Worm (Caenorhabditis elegans) whole organism, L4/young adult: ENCODE data around the gene C49G7.10.
A peak's percentile ranks its signal among the peaks of the same experiment; 100 is the strongest.

Experiments
- W03F9.2 ChIP-seq: fragments of 150-350 bp; optimal IDR thresholded peaks from 2 replicates; lab custom pipeline; 2014; ENCODE audit warnings: missing biosample characterization, missing genetic modification characterization
- dao-5 ChIP-seq: sonication (generic microtip); optimal IDR thresholded peaks from 2 replicates; lab custom pipeline; 2016; ENCODE audit warnings: missing genotype, missing genetic modification characterization, moderate library complexity, missing compliant biosample characterization
- him-1 ChIP-seq: sonication (generic microtip); optimal IDR thresholded peaks from 2 replicates; lab custom pipeline; 2016; ENCODE audit warnings: missing genotype, missing genetic modification reagents, missing genetic modification characterization, missing compliant biosample characterization

The C49G7.10 gene

ce11 chrV:4041853-4042424 lies at the start of gene C49G7.10, which contains the start of gene irg-2:
TSS of gene C49G7.10 (minus strand) at chrV:4042021.
TSS of gene irg-2 (plus strand) at chrV:4042181.
- no peak for TF ChIP-seq him-1 (tag; lab: Kevin White, UChicago)
- peak; percentile 18 for TF ChIP-seq W03F9.2 (tag; lab: Kevin White, UChicago)

ce11 chrV:4082952-4083351 lies 41.1 kb upstream of the C49G7.10 start, which contains the start of gene F38H12.5:
TSS of gene F38H12.5 (minus strand) at chrV:4083052.
- TF ChIP-seq him-1 (tag; lab: Kevin White, UChicago) (no peak), W03F9.2 (tag; lab: Kevin White, UChicago) (no peak), dao-5 (tag; lab: Kevin White, UChicago) (no peak)

ce11 chrV:4081283-4081682 lies 39.5 kb upstream of the C49G7.10 start, which contains the start of gene srh-211:
TSS of gene srh-211 (minus strand) at chrV:4081383.
- no peak for TF ChIP-seq dao-5 (tag; lab: Kevin White, UChicago)
- TF ChIP-seq W03F9.2 (tag; lab: Kevin White, UChicago), result no peak
- TF ChIP-seq him-1 (tag; lab: Kevin White, UChicago), result no peak

- TF ChIP-seq W03F9.2 (tag; lab: Kevin White, UChicago), result no peak
- no peak for TF ChIP-seq dao-5 (tag; lab: Kevin White, UChicago)
- TF ChIP-seq him-1 (tag; lab: Kevin White, UChicago), result no peak
Observed at ce11 chrV:4080546-4080945, 38.7 kb upstream of the C49G7.10 start.

- no peak for TF ChIP-seq dao-5 (tag; lab: Kevin White, UChicago)
- no peak for TF ChIP-seq him-1 (tag; lab: Kevin White, UChicago)
- no peak for TF ChIP-seq W03F9.2 (tag; lab: Kevin White, UChicago)
Observed at ce11 chrV:4073455-4073854, 31.6 kb upstream of the C49G7.10 start, which contains the start of gene otpl-2. TSS of gene otpl-2 (plus strand) at chrV:4073755.

ce11 chrV:4056203-4056602 lies 14.4 kb upstream of the C49G7.10 start:
- no peak for TF ChIP-seq dao-5 (tag; lab: Kevin White, UChicago)
- TF ChIP-seq him-1 (tag; lab: Kevin White, UChicago), result no peak
- no peak for TF ChIP-seq W03F9.2 (tag; lab: Kevin White, UChicago)

ce11 chrV:4055025-4055424 lies 13.2 kb upstream of the C49G7.10 start, which contains the start of gene djr-1.2:
TSS of gene djr-1.2 (minus strand) at chrV:4055125.
- TF ChIP-seq him-1 (tag; lab: Kevin White, UChicago) (no peak), W03F9.2 (tag; lab: Kevin White, UChicago) (no peak), dao-5 (tag; lab: Kevin White, UChicago) (no peak)

ce11 chrV:4047541-4047940 lies 5.7 kb upstream of the C49G7.10 start, which contains the start of gene srh-169:
TSS of gene srh-169 (plus strand) at chrV:4047841.
- TF ChIP-seq him-1 (tag; lab: Kevin White, UChicago), result no peak
- no peak for TF ChIP-seq dao-5 (tag; lab: Kevin White, UChicago)
- no peak for TF ChIP-seq W03F9.2 (tag; lab: Kevin White, UChicago)

ce11 chrV:4046122-4046521 lies 4.3 kb upstream of the C49G7.10 start, which contains the start of gene phat-7:
TSS of gene phat-7 (plus strand) at chrV:4046422.
- no peak for TF ChIP-seq him-1 (tag; lab: Kevin White, UChicago)
- no peak for TF ChIP-seq dao-5 (tag; lab: Kevin White, UChicago)
- no peak for TF ChIP-seq W03F9.2 (tag; lab: Kevin White, UChicago)

ce11 chrV:4043632-4044031 lies 1.8 kb upstream of the C49G7.10 start, which contains the start of gene phat-3:
TSS of gene phat-3 (plus strand) at chrV:4043932.
- TF ChIP-seq W03F9.2 (tag; lab: Kevin White, UChicago) (no peak), dao-5 (tag; lab: Kevin White, UChicago) (no peak), him-1 (tag; lab: Kevin White, UChicago) (no peak)

ce11 chrV:4038557-4038956 lies 3.3 kb downstream of the C49G7.10 start:
- TF ChIP-seq dao-5 (tag; lab: Kevin White, UChicago) (no peak), W03F9.2 (tag; lab: Kevin White, UChicago) (no peak), him-1 (tag; lab: Kevin White, UChicago) (no peak)

- no peak for TF ChIP-seq him-1 (tag; lab: Kevin White, UChicago)
- no peak for TF ChIP-seq W03F9.2 (tag; lab: Kevin White, UChicago)
Observed at ce11 chrV:4038110-4038509, 3.7 kb downstream of the C49G7.10 start, which contains the start of gene C49G7.12. TSS of gene C49G7.12 (plus strand) at chrV:4038410.

- TF ChIP-seq him-1 (tag; lab: Kevin White, UChicago), result no peak
- no peak for TF ChIP-seq W03F9.2 (tag; lab: Kevin White, UChicago)
- no peak for TF ChIP-seq dao-5 (tag; lab: Kevin White, UChicago)
Observed at ce11 chrV:4035811-4036210, 6.0 kb downstream of the C49G7.10 start, which contains the start of gene C49G7.13. TSS of gene C49G7.13 (plus strand) at chrV:4036111.

- TF ChIP-seq dao-5 (tag; lab: Kevin White, UChicago) (no peak), him-1 (tag; lab: Kevin White, UChicago) (no peak), W03F9.2 (tag; lab: Kevin White, UChicago) (no peak)
Observed at ce11 chrV:4034303-4034702, 7.5 kb downstream of the C49G7.10 start, which contains the start of gene C49G7.7. TSS of gene C49G7.7 (plus strand) at chrV:4034476.
